Worm (Caenorhabditis elegans) whole organism, midembryonic: ENCODE results near the gene Y38H6C.4.

Experiments used
- flt-1 ChIP-seq: fragments of 200-800 bp; sonication (Bioruptor generic); IDR thresholded peaks from 2 replicates; pipeline ENCODE4 v1.3.6; 2022; ENCODE audit warnings: missing genetic modification characterization, missing compliant biosample characterization
- tab-1 ChIP-seq: fragments of 200-800 bp; sonication (Bioruptor generic); IDR thresholded peaks from 2 replicates; pipeline ENCODE4 v1.3.6; 2022; ENCODE audit warnings: missing genetic modification characterization, missing compliant biosample characterization

DNA sequence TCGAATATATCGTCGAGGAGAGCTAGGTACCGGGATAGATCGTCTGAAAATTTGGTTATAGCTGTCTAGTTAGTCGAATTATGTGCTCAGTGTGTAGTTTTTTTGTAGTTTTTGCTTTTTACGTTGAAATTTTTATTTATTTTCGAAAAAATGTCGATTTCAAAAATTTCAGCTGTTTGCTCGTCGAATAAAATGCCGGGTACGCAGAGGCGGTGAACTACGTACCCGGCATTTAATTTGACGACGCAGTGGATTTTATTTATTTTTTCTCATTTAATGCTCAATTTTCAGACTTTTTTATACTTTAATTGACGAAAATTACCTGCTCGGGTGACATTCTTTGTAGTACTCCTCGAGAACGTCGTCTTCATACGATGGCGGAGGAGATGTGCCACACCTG, 27.9 kb downstream of the Y38H6C.4 start:
- no peak for TF ChIP-seq tab-1 (GFP tag; lab: Robert Waterston, UW)
- no peak for TF ChIP-seq flt-1
